Worm (Caenorhabditis elegans) whole organism, midembryonic: ENCODE measurements around the gene ent-1.

Experiments used
- T22C8.4 ChIP-seq: fragments of 200-800 bp; sonication (Bioruptor generic); IDR thresholded peaks from 2 replicates; pipeline ENCODE4 v1.3.6; 2022; ENCODE audit warnings: missing genetic modification characterization, missing compliant biosample characterization
- cog-1 ChIP-seq: sonication (generic microtip); optimal IDR thresholded peaks from 2 replicates; lab custom pipeline; 2016; ENCODE audit warnings: missing genetic modification characterization, missing compliant biosample characterization
- flt-1 ChIP-seq: fragments of 200-800 bp; sonication (Bioruptor generic); IDR thresholded peaks from 2 replicates; pipeline ENCODE4 v1.3.6; 2022; ENCODE audit warnings: missing genetic modification characterization, missing compliant biosample characterization
- klf-2 ChIP-seq: fragments of 200-800 bp; sonication (Bioruptor generic); conservative IDR thresholded peaks from 2 replicates; pipeline ENCODE4 v1.3.6; 2022; ENCODE audit warnings: missing genetic modification reagents, missing genetic modification characterization, missing compliant biosample characterization
- med-1 ChIP-seq: sonication (generic microtip); optimal IDR thresholded peaks from 2 replicates; lab custom pipeline; 2017; ENCODE audit warnings: missing genetic modification characterization, mild to moderate bottlenecking, missing compliant biosample characterization, antibody characterized with exemption, missing genetic modification reagents; ENCODE audit not compliant: insufficient read depth
- ref-1 ChIP-seq: fragments of 200-800 bp; sonication (Bioruptor generic); conservative IDR thresholded peaks from 2 replicates; pipeline ENCODE4 v1.3.6; 2022; ENCODE audit warnings: missing genetic modification reagents, missing genetic modification characterization, missing compliant biosample characterization
- tab-1 ChIP-seq: fragments of 200-800 bp; sonication (Bioruptor generic); IDR thresholded peaks from 2 replicates; pipeline ENCODE4 v1.3.6; 2022; ENCODE audit warnings: missing genetic modification characterization, missing compliant biosample characterization
- ztf-23 ChIP-seq: fragments of 200-800 bp; sonication (Bioruptor generic); IDR thresholded peaks from 2 replicates; pipeline ENCODE4 v1.3.6; 2022; ENCODE audit warnings: missing genetic modification reagents, missing genetic modification characterization, missing compliant biosample characterization
- ztf-29 ChIP-seq: fragments of 200-800 bp; sonication (Bioruptor generic); IDR thresholded peaks from 2 replicates; pipeline ENCODE4 v1.3.6; 2022; ENCODE audit warnings: missing genetic modification reagents, missing genetic modification characterization, missing compliant biosample characterization

The ent-1 gene

DNA sequence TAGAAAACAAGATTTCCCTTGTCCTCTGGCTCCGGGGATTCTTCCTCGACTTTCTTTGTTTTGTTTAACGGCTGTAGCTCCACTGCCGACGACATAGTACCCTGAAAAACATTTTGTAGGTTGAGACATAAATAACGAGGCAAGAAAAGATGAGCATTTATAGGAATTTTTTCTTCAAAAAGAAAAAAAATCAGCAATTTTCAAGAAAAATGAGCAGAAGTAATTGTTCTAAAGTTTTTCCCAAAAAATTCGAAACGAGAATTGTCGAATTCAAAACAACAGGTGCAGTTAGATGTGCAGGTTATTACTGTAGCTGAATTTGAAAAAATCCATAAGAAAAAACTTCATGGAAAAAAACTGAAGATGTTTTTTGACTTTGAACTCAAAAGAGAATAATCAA lies at the start of gene ent-1:
Gene ent-1 (minus strand): TSS at position 101 of the 400 bp plus-strand sequence.
- TF ChIP-seq klf-2 (GFP tag; lab: Robert Waterston, UW) (no peak), T22C8.4 (GFP tag; lab: Robert Waterston, UW) (no peak), flt-1 (GFP tag; lab: Robert Waterston, UW) (no peak), med-1 (GFP tag; lab: Kevin White, UChicago) (no peak), ztf-29 (no peak)

DNA sequence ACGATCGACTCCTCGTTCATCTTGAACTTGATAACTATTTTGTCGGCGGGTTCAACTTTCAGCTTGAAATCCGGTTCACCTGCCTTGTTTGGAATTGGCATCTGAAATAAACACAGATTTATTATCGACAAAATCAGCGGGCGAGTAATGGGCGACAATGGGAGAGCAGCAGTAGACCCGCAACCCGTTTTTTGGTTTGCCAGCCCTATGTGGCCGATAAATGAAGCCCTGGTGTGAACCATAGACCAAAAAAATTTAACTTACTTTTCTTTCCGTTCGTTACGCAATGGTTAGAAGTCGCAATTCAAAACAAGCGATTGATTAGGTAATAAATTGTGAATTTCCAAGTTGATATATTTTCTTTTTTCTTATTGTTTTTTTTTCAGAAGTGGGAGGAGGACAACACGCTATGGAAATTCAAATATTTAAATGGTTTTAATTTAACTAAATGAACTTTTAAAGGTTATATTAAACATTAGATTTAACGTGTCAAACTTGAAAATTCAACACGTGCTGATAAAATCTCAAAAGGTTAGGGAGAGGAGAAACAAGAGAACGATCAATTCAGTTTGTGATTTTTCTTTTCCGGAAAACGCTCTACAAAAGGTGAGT lies 48.5 kb upstream of the ent-1 start, which contains the start of the genes T22B3.3 and alg-3:
Gene T22B3.3 (minus strand): TSS at position 101 of the 612 bp plus-strand sequence.
Gene alg-3 (plus strand): TSS at position 562 of the 612 bp plus-strand sequence.
- TF ChIP-seq tab-1 (GFP tag; lab: Robert Waterston, UW): no peak

DNA sequence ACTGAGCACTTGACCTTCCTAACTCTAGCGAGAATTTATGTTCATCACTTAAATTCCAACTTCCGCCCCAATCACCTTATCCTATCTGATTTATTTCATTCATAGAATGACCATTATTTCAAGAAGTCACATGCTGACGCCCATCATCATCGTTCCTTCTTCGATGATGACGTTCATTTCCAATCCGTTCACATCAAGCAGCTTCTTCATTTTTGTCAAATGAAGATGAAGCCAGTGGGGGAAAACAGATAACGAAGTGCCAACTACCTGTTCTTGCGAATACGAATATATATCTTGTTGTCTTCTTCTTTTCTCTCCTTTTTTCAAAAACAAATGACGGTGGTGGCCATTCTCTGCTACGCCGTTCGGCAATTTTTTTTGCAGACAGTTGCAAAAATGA lies 46.6 kb upstream of the ent-1 start:
- TF ChIP-seq ref-1 (GFP tag; lab: Robert Waterston, UW): no peak

DNA sequence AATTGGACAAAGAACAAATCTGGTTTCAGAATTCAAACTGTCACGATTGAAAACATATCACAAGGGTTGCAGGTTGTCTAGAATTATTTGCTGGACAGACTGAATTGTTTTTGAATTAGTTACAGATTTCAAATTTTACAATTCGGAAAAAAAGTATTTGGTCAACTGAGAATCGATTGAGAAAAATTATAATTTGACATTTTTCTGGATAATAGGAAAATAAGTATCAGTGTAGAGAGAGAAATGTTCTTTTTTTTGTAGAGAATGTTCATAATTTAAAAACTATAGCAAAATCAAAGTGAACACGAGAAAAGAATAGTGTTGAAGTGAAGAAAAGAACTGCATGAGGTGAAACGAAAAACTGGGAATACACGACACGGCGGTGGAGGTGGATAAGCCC lies 45.5 kb upstream of the ent-1 start, which contains the start of gene dpy-20:
Gene dpy-20 (minus strand): TSS at position 101 of the 400 bp plus-strand sequence.
- no peak for TF ChIP-seq T22C8.4 (GFP tag; lab: Robert Waterston, UW)
- TF ChIP-seq cog-1: no peak
- TF ChIP-seq flt-1 (GFP tag; lab: Robert Waterston, UW): no peak
- TF ChIP-seq med-1 (GFP tag; lab: Kevin White, UChicago): no peak
- TF ChIP-seq ref-1 (GFP tag; lab: Robert Waterston, UW): no peak
- no peak for TF ChIP-seq tab-1 (GFP tag; lab: Robert Waterston, UW)
- no peak for TF ChIP-seq ztf-29
- TF ChIP-seq klf-2 (GFP tag; lab: Robert Waterston, UW): no peak
- TF ChIP-seq ztf-23 (GFP tag; lab: Robert Waterston, UW): no peak

DNA sequence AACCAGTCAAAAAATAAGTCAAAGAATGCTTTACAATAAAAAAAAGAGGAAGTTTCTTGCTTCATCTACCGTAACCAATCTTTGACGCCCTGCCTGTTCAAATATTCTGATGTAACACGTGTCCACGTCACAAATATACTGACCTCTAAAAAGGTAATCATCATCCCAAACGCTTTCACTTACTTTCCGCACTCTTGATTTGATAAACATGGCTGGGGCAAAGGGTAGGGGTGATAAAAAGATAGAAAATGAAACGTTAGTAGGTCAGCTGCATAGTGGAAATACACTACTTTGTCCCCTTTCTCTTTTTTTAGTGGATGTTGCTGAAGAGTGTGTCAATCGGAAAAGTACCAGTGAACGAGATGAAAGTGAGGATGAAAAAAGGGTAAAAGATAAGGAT lies 44.8 kb upstream of the ent-1 start:
- TF ChIP-seq med-1 (GFP tag; lab: Kevin White, UChicago) (no peak), klf-2 (GFP tag; lab: Robert Waterston, UW) (no peak), flt-1 (GFP tag; lab: Robert Waterston, UW) (no peak), ztf-23 (GFP tag; lab: Robert Waterston, UW) (no peak), tab-1 (GFP tag; lab: Robert Waterston, UW) (no peak), ztf-29 (no peak), ref-1 (GFP tag; lab: Robert Waterston, UW) (no peak), cog-1 (no peak)

DNA sequence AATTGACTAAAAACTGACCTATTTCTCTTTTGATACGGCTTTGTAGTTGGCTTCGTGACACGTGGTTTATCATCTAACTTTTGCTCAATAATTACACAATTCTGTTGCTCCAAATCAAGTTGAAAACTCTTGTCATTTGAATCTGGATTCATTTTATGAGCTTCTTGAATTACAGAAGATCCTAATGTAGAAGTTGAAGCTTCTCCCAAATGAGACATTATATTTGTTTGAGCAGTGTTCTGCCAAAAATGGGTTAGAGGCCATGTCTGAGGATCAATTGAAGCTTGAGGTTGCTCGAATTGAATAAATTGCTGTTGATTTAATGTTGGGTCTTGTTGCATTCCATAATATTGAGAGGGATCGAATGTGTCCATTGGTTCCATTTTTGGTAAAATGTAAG lies 42.2 kb upstream of the ent-1 start:
- TF ChIP-seq T22C8.4 (GFP tag; lab: Robert Waterston, UW) (no peak), flt-1 (GFP tag; lab: Robert Waterston, UW) (no peak), klf-2 (GFP tag; lab: Robert Waterston, UW) (no peak)

DNA sequence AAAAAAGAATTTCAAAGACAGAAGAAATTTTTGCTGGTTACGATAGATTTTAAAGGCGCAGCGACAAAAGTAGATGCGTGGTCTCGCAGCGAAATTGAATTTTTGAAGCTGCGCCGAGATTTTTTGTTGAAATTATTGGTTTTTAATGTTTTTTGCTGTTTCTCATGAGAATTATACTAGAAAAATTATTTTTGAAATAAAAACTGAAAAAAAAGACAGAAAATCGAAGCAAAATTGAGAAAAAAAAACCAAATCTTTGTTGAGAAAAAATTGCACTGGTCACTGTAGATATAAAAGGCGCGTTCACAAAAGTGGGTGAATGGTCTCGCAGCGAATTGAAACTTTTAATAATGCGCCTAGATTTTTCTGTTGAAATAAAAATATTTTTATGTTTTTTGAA lies 40.4 kb upstream of the ent-1 start:
- TF ChIP-seq tab-1 (GFP tag; lab: Robert Waterston, UW): no peak
- no peak for TF ChIP-seq T22C8.4 (GFP tag; lab: Robert Waterston, UW)
- no peak for TF ChIP-seq ztf-29
- TF ChIP-seq klf-2 (GFP tag; lab: Robert Waterston, UW): no peak
- no peak for TF ChIP-seq ref-1 (GFP tag; lab: Robert Waterston, UW)
- no peak for TF ChIP-seq ztf-23 (GFP tag; lab: Robert Waterston, UW)
- TF ChIP-seq cog-1: no peak
- TF ChIP-seq flt-1 (GFP tag; lab: Robert Waterston, UW): no peak
- no peak for TF ChIP-seq med-1 (GFP tag; lab: Kevin White, UChicago)

DNA sequence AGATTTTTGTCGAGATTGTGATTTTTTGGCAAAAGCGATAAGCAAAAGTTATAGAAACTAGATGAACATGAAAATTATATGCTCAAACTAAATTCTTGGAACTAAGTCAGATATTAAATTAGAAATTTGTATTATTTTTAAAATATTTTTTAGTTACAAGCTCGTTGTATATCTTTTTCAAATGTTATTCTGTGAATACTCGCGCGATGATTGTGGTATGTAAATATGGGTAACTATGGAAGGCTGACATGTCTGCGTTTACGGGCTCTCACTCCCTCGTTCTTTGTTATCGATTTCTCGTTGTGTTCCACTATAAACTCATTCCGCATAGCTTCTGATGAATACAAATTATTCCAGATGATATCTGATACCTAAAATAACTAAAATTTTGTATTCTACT lies 38.9 kb upstream of the ent-1 start, which contains the start of gene ZK792.7:
Gene ZK792.7 (plus strand): TSS at position 301 of the 400 bp plus-strand sequence.
- TF ChIP-seq klf-2 (GFP tag; lab: Robert Waterston, UW) (no peak), flt-1 (GFP tag; lab: Robert Waterston, UW) (no peak), ref-1 (GFP tag; lab: Robert Waterston, UW) (no peak), cog-1 (no peak), tab-1 (GFP tag; lab: Robert Waterston, UW) (no peak), ztf-29 (no peak), ztf-23 (GFP tag; lab: Robert Waterston, UW) (no peak), med-1 (GFP tag; lab: Kevin White, UChicago) (no peak), T22C8.4 (GFP tag; lab: Robert Waterston, UW) (no peak)

DNA sequence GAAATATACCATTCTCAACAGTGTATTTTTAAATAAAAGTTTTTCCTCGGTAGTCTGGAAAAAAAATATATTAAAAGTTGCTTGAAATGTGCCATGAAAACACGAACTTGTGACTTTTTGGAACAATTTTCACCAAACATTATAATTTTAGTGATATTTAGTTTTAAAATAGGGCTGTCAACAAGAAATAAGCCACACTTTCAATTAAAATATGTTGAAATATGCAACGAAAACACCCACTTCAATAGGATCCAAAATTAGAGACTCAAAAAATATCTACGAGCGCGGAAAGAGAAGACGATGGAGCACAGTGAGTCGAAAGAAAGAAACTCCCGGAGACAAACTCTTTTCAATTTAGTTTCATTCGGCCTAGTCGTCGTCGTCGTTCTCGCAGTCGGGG lies 38.2 kb upstream of the ent-1 start, which contains the start of gene ZK792.12:
Gene ZK792.12 (plus strand): TSS at position 301 of the 400 bp plus-strand sequence.
- TF ChIP-seq flt-1 (GFP tag; lab: Robert Waterston, UW) (no peak), klf-2 (GFP tag; lab: Robert Waterston, UW) (no peak), med-1 (GFP tag; lab: Kevin White, UChicago) (no peak), ztf-23 (GFP tag; lab: Robert Waterston, UW) (no peak), tab-1 (GFP tag; lab: Robert Waterston, UW) (no peak), T22C8.4 (GFP tag; lab: Robert Waterston, UW) (no peak), ref-1 (GFP tag; lab: Robert Waterston, UW) (no peak), cog-1 (no peak), ztf-29 (no peak)

DNA sequence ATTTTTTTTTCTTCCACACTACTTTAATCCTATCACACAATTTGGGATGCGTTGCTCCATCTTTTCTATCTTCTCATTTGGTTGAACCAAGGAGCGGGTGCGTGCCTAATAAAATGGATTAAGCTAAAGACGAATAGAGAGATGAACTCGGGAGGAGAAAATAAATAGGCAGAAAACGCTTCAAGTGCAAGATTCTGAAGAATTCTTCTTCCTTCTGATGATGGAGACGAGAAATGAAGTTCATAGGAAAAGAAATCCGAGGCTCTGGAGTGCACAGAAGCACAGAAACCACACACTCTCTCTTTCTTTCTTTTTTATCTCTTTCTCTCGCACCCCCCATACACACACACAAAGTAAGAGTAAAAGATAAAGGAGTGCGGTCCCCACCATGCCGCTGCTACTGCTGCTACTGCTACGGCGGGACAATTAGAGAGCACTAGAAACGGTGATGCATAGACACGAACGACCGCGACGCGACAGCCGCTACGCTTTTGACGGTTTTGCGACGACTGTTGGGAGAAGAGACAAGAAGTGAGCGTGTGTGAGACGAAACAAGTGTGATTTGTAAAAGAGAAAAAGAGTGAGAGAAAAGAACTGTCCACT lies 36.9 kb upstream of the ent-1 start:
- TF ChIP-seq flt-1 (GFP tag; lab: Robert Waterston, UW): 0 out of 2 replicates have a peak, but pooled peaks have one; percentile 66
- peak; percentile 10; the same call in 1 of the 2 replicates for TF ChIP-seq ztf-29
- TF ChIP-seq ztf-23 (GFP tag; lab: Robert Waterston, UW): 0 out of 2 replicates have a peak, but pooled peaks have one; percentile 14
- TF ChIP-seq cog-1: peak; percentile 52
- TF ChIP-seq ref-1 (GFP tag; lab: Robert Waterston, UW): no peak
